Fruit fly (Drosophila melanogaster) Kc167 (cell line): ENCODE results near the gene CG17129.

Source experiments
- Myc ChIP-seq: fragments of >200 bp; optimal IDR thresholded peaks from 2 replicates; lab custom pipeline; 2017; ENCODE audit warnings: missing external identifiers
- Sin3A ChIP-seq: fragments of >200 bp; optimal IDR thresholded peaks from 2 replicates; lab custom pipeline; 2018; ENCODE audit warnings: missing external identifiers
- h ChIP-seq: fragments of >200 bp; optimal IDR thresholded peaks from 3 replicates; lab custom pipeline; 2018; ENCODE audit warnings: missing external identifiers
- insv ChIP-seq: fragments of >200 bp; optimal IDR thresholded peaks from 3 replicates; lab custom pipeline; 2018; ENCODE audit warnings: missing external identifiers
- psq ChIP-seq: fragments of >200 bp; optimal IDR thresholded peaks from 2 replicates; lab custom pipeline; 2017; ENCODE audit warnings: missing external identifiers
- ttk ChIP-seq: sonication (Bioruptor generic); optimal IDR thresholded peaks from 2 replicates; lab custom pipeline; 2017; ENCODE audit warnings: missing external identifiers

The CG17129 gene

dm6 chr3L:721026-721425 is 40.9 kb upstream of the CG17129 start:
- TF ChIP-seq h (lab: Kevin White, UChicago) (no peak), insv (lab: Kevin White, UChicago) (no peak), Myc (lab: Kevin White, UChicago) (no peak), psq (lab: Kevin White, UChicago) (no peak), ttk (no peak), Sin3A (lab: Kevin White, UChicago) (no peak)

- TF ChIP-seq Myc (lab: Kevin White, UChicago) = no peak
- no peak for TF ChIP-seq Sin3A (lab: Kevin White, UChicago)
- TF ChIP-seq ttk = no peak
These were observed 38.3 kb upstream of the CG17129 start for dm6 chr3L:718378-718777.

- TF ChIP-seq insv (lab: Kevin White, UChicago) = no peak
- no peak for TF ChIP-seq h (lab: Kevin White, UChicago)
- TF ChIP-seq Myc (lab: Kevin White, UChicago) = no peak
- TF ChIP-seq Sin3A (lab: Kevin White, UChicago) = no peak
- TF ChIP-seq psq (lab: Kevin White, UChicago) = no peak
- no peak for TF ChIP-seq ttk
These were observed 36.0 kb upstream of the CG17129 start for dm6 chr3L:716078-716477.

- TF ChIP-seq insv (lab: Kevin White, UChicago) (no peak), h (lab: Kevin White, UChicago) (no peak), Myc (lab: Kevin White, UChicago) (no peak), Sin3A (lab: Kevin White, UChicago) (no peak), psq (lab: Kevin White, UChicago) (no peak), ttk (no peak)
These were observed 31.9 kb upstream of the CG17129 start, which contains the start of gene CG13896 for dm6 chr3L:711839-712553. Gene CG13896, minus strand, starts transcription at chr3L:711850.

dm6 chr3L:710345-710822 is 30.3 kb upstream of the CG17129 start, which contains the start of gene CkIIalpha-i3:
Gene CkIIalpha-i3, minus strand, starts transcription at chr3L:710607.
- TF ChIP-seq ttk = no peak
- no peak for TF ChIP-seq Myc (lab: Kevin White, UChicago)
- no peak for TF ChIP-seq psq (lab: Kevin White, UChicago)
- no peak for TF ChIP-seq h (lab: Kevin White, UChicago)
- no peak for TF ChIP-seq insv (lab: Kevin White, UChicago)
- TF ChIP-seq Sin3A (lab: Kevin White, UChicago) = no peak

dm6 chr3L:709882-710281 is 29.8 kb upstream of the CG17129 start:
- TF ChIP-seq ttk = no peak
- no peak for TF ChIP-seq Myc (lab: Kevin White, UChicago)
- no peak for TF ChIP-seq h (lab: Kevin White, UChicago)
- no peak for TF ChIP-seq psq (lab: Kevin White, UChicago)
- TF ChIP-seq insv (lab: Kevin White, UChicago) = no peak

dm6 chr3L:707992-708489 is 27.9 kb upstream of the CG17129 start, which contains the start of gene CG13895:
Gene CG13895, minus strand, starts transcription at chr3L:708205.
- TF ChIP-seq psq (lab: Kevin White, UChicago) = no peak
- TF ChIP-seq h (lab: Kevin White, UChicago) = no peak
- no peak for TF ChIP-seq ttk
- no peak for TF ChIP-seq Sin3A (lab: Kevin White, UChicago)
- TF ChIP-seq insv (lab: Kevin White, UChicago) = no peak
- TF ChIP-seq Myc (lab: Kevin White, UChicago) = no peak

dm6 chr3L:704661-705543 is 24.8 kb upstream of the CG17129 start:
- TF ChIP-seq insv (lab: Kevin White, UChicago) = no peak
- TF ChIP-seq h (lab: Kevin White, UChicago) = no peak
- no peak for TF ChIP-seq Sin3A (lab: Kevin White, UChicago)
- TF ChIP-seq Myc (lab: Kevin White, UChicago) = no peak
- no peak for TF ChIP-seq ttk
- TF ChIP-seq psq (lab: Kevin White, UChicago) = no peak

dm6 chr3L:703160-703793 is 23.2 kb upstream of the CG17129 start:
- TF ChIP-seq Sin3A (lab: Kevin White, UChicago) = no peak
- no peak for TF ChIP-seq insv (lab: Kevin White, UChicago)
- TF ChIP-seq ttk = no peak
- no peak for TF ChIP-seq h (lab: Kevin White, UChicago)
- no peak for TF ChIP-seq Myc (lab: Kevin White, UChicago)
- no peak for TF ChIP-seq psq (lab: Kevin White, UChicago)

- TF ChIP-seq ttk (no peak), Sin3A (lab: Kevin White, UChicago) (no peak)
These were observed 21.9 kb upstream of the CG17129 start for dm6 chr3L:701798-702635.
